Worm (Caenorhabditis elegans) whole organism, mixed stage, embryonic: ENCODE data around the gene E04D5.5.

Experiments used
- blmp-1 ChIP-seq: fragments of 150-350 bp; optimal IDR thresholded peaks from 2 replicates; lab custom pipeline; 2014; ENCODE audit warnings: missing biosample characterization, missing genetic modification characterization
- cnd-1 ChIP-seq: fragments of 200-800 bp; sonication (Bioruptor generic); optimal IDR thresholded peaks from 2 replicates; lab custom pipeline; 2018; ENCODE audit warnings: mild to moderate bottlenecking, missing genetic modification characterization, missing compliant biosample characterization
- elt-1 ChIP-seq: sonication (generic microtip); optimal IDR thresholded peaks from 2 replicates; lab custom pipeline; 2017; ENCODE audit warnings: missing genetic modification characterization, mild to moderate bottlenecking, missing compliant biosample characterization, antibody characterized with exemption, moderate library complexity, borderline replicate concordance; ENCODE audit not compliant: insufficient read depth
- hlh-1 ChIP-seq: fragments of 150-350 bp; optimal IDR thresholded peaks from 2 replicates; lab custom pipeline; 2014; ENCODE audit warnings: missing biosample characterization, missing genetic modification reagents, missing genetic modification characterization
- nhr-76 ChIP-seq: sonication (generic microtip); optimal IDR thresholded peaks from 2 replicates; lab custom pipeline; 2017; ENCODE audit warnings: missing biosample characterization, missing genetic modification characterization
- pha-4 ChIP-seq: fragments of 150-350 bp; optimal IDR thresholded peaks from 2 replicates; lab custom pipeline; 2018; ENCODE audit warnings: missing biosample characterization, missing genetic modification reagents, missing genetic modification characterization
- unc-39 ChIP-seq: fragments of 150-350 bp; optimal IDR thresholded peaks from 2 replicates; lab custom pipeline; 2014; ENCODE audit warnings: missing biosample characterization, missing genetic modification characterization
- unc-62 ChIP-seq: fragments of 150-350 bp; optimal IDR thresholded peaks from 2 replicates; lab custom pipeline; 2014; ENCODE audit warnings: missing biosample characterization, missing genetic modification reagents, missing genetic modification characterization
- ztf-11 ChIP-seq: fragments of 150-350 bp; optimal IDR thresholded peaks from 2 replicates; lab custom pipeline; 2014; ENCODE audit warnings: missing biosample characterization, missing genetic modification characterization

DNA sequence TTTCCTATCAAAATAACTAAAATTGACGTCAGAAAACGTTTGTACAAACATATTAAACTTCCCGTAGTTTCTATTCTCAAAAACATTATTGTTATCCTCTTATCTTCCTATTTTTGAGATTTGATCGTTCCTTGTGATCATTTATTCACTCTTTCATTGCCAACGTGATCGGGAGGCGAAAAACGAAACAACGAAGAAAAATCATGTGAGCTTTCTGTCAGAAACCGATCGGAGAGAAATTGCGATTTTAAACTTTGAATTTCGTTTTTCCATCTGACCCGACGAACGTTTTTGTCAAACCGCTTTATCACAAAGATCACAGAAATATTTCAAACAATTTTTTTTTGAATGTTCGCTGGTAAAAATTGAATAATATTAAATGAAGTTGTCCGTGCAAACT, 35.2 kb downstream of the E04D5.5 start:
- TF ChIP-seq elt-1 (tag; lab: Kevin White, UChicago) (no peak), unc-39 (tag; lab: Kevin White, UChicago) (no peak), pha-4 (tag; lab: Kevin White, UChicago) (no peak), ztf-11 (tag; lab: Kevin White, UChicago) (no peak), unc-62 (GFP tag; lab: Kevin White, UChicago) (no peak), hlh-1 (no peak), nhr-76 (tag; lab: Kevin White, UChicago) (no peak), blmp-1 (no peak), cnd-1 (tag; lab: Kevin White, UChicago) (no peak)
